Worm (Caenorhabditis elegans) whole organism, late embryonic: Measurements from ENCODE around the gene sdz-24.

Source experiments
- K02D7.2 ChIP-seq: sonication (generic microtip); optimal IDR thresholded peaks from 2 replicates; lab custom pipeline; 2017; ENCODE audit warnings: mild to moderate bottlenecking, missing genetic modification characterization, missing compliant biosample characterization
- K09A11.1 ChIP-seq: sonication (generic microtip); optimal IDR thresholded peaks from 2 replicates; lab custom pipeline; 2017; ENCODE audit warnings: antibody characterized with exemption, mild to moderate bottlenecking, missing genetic modification characterization, missing compliant biosample characterization; ENCODE audit not compliant: insufficient read depth
- Y22D7AL.16 ChIP-seq: sonication (generic microtip); optimal IDR thresholded peaks from 2 replicates; lab custom pipeline; 2016; ENCODE audit warnings: missing genetic modification characterization, missing compliant biosample characterization
- ahr-1 ChIP-seq: sonication (generic microtip); optimal IDR thresholded peaks from 2 replicates; lab custom pipeline; 2016; ENCODE audit warnings: missing genetic modification characterization, missing compliant biosample characterization
- ceh-19 ChIP-seq: fragments of 200-800 bp; sonication (Bioruptor generic); optimal IDR thresholded peaks from 2 replicates; lab custom pipeline; 2018; ENCODE audit warnings: mild to moderate bottlenecking, missing genetic modification characterization, missing compliant biosample characterization
- ceh-22 ChIP-seq: sonication (generic microtip); optimal IDR thresholded peaks from 2 replicates; lab custom pipeline; 2017; ENCODE audit warnings: missing biosample characterization, missing genetic modification characterization
- ceh-24 ChIP-seq: sonication (generic microtip); optimal IDR thresholded peaks from 2 replicates; lab custom pipeline; 2016; ENCODE audit warnings: mild to moderate bottlenecking, missing genetic modification characterization, missing compliant biosample characterization
- ceh-30 ChIP-seq: fragments of 150-350 bp; optimal IDR thresholded peaks from 2 replicates; lab custom pipeline; 2014; ENCODE audit warnings: missing biosample characterization, missing genetic modification characterization
- ceh-31 ChIP-seq: sonication (generic microtip); optimal IDR thresholded peaks from 2 replicates; lab custom pipeline; 2016; ENCODE audit warnings: missing genetic modification characterization, missing compliant biosample characterization
- ceh-34 ChIP-seq: sonication (generic microtip); optimal IDR thresholded peaks from 2 replicates; lab custom pipeline; 2016; ENCODE audit warnings: mild to moderate bottlenecking, missing genetic modification characterization, missing compliant biosample characterization
- ceh-6 ChIP-seq: fragments of 200-800 bp; sonication (Bioruptor generic); optimal IDR thresholded peaks from 2 replicates; lab custom pipeline; 2018; ENCODE audit warnings: mild to moderate bottlenecking, missing genetic modification characterization, missing compliant biosample characterization
- ceh-9 ChIP-seq: sonication (generic microtip); optimal IDR thresholded peaks from 2 replicates; lab custom pipeline; 2016; ENCODE audit warnings: mild to moderate bottlenecking, missing genetic modification characterization, inconsistent platforms, missing compliant biosample characterization
- che-1 ChIP-seq: sonication (generic microtip); optimal IDR thresholded peaks from 2 replicates; lab custom pipeline; 2016; ENCODE audit warnings: mild to moderate bottlenecking, missing genetic modification characterization, missing compliant biosample characterization
- dve-1 ChIP-seq: sonication (generic microtip); optimal IDR thresholded peaks from 2 replicates; lab custom pipeline; 2017; ENCODE audit warnings: antibody characterized with exemption, mild to moderate bottlenecking, missing genetic modification characterization, missing compliant biosample characterization
- elt-2 ChIP-seq: sonication (generic microtip); optimal IDR thresholded peaks from 2 replicates; lab custom pipeline; 2016; ENCODE audit warnings: missing genetic modification reagents, missing genetic modification characterization, missing compliant biosample characterization
- ets-4 ChIP-seq: sonication (generic microtip); optimal IDR thresholded peaks from 2 replicates; lab custom pipeline; 2016; ENCODE audit warnings: missing genetic modification characterization, missing compliant biosample characterization
- fkh-10 ChIP-seq: fragments of 150-350 bp; optimal IDR thresholded peaks from 2 replicates; lab custom pipeline; 2014; ENCODE audit warnings: missing biosample characterization, missing genetic modification reagents, missing genetic modification characterization
- fkh-6 ChIP-seq: sonication (generic microtip); optimal IDR thresholded peaks from 2 replicates; lab custom pipeline; 2016; ENCODE audit warnings: missing genetic modification characterization, missing compliant biosample characterization
- gmeb-2 ChIP-seq: sonication (generic microtip); optimal IDR thresholded peaks from 2 replicates; lab custom pipeline; 2016; ENCODE audit warnings: missing genetic modification characterization, inconsistent platforms, missing compliant biosample characterization
- hlh-13 ChIP-seq: fragments of 200-800 bp; sonication (Bioruptor generic); optimal IDR thresholded peaks from 2 replicates; lab custom pipeline; 2018; ENCODE audit warnings: mild to moderate bottlenecking, missing genetic modification characterization, missing compliant biosample characterization
- hlh-15 ChIP-seq: sonication (generic microtip); optimal IDR thresholded peaks from 2 replicates; lab custom pipeline; 2016; ENCODE audit warnings: missing genetic modification characterization, missing compliant biosample characterization
- hlh-30 ChIP-seq: sonication (generic microtip); optimal IDR thresholded peaks from 2 replicates; lab custom pipeline; 2017; ENCODE audit warnings: antibody characterized with exemption, missing genetic modification characterization, missing compliant biosample characterization; ENCODE audit not compliant: insufficient read depth
- hlh-8 ChIP-seq: sonication (generic microtip); optimal IDR thresholded peaks from 2 replicates; lab custom pipeline; 2016; ENCODE audit warnings: missing genotype, missing genetic modification characterization, missing compliant biosample characterization
- lim-6 ChIP-seq: sonication (generic microtip); optimal IDR thresholded peaks from 2 replicates; lab custom pipeline; 2016; ENCODE audit warnings: missing genetic modification characterization, missing compliant biosample characterization
- lin-11 ChIP-seq: fragments of 200-800 bp; sonication (Bioruptor generic); optimal IDR thresholded peaks from 2 replicates; lab custom pipeline; 2018; ENCODE audit warnings: mild to moderate bottlenecking, missing genetic modification characterization, missing compliant biosample characterization
- mec-3 ChIP-seq: sonication (generic microtip); optimal IDR thresholded peaks from 2 replicates; lab custom pipeline; 2016; ENCODE audit warnings: borderline replicate concordance, missing genetic modification characterization, missing compliant biosample characterization
- nfya-1 ChIP-seq: sonication (generic microtip); optimal IDR thresholded peaks from 2 replicates; lab custom pipeline; 2017; ENCODE audit warnings: missing genetic modification characterization, mild to moderate bottlenecking, missing compliant biosample characterization, antibody characterized with exemption, moderate library complexity
- nhr-11 ChIP-seq: fragments of 150-350 bp; optimal IDR thresholded peaks from 2 replicates; lab custom pipeline; 2014; ENCODE audit warnings: missing biosample characterization, missing genetic modification characterization
- npax-4 ChIP-seq: sonication (generic microtip); optimal IDR thresholded peaks from 2 replicates; lab custom pipeline; 2016; ENCODE audit warnings: missing genetic modification characterization, missing compliant biosample characterization
- odd-2 ChIP-seq: sonication (generic microtip); optimal IDR thresholded peaks from 2 replicates; lab custom pipeline; 2017; ENCODE audit warnings: antibody characterized with exemption, mild to moderate bottlenecking, missing genetic modification characterization, missing compliant biosample characterization
- pat-9 ChIP-seq: fragments of 200-800 bp; sonication (Bioruptor generic); optimal IDR thresholded peaks from 2 replicates; lab custom pipeline; 2018; ENCODE audit warnings: mild to moderate bottlenecking, missing genetic modification characterization, moderate library complexity, missing compliant biosample characterization
- pha-2 ChIP-seq: sonication (generic microtip); optimal IDR thresholded peaks from 2 replicates; lab custom pipeline; 2017; ENCODE audit warnings: mild to moderate bottlenecking, missing genetic modification characterization, missing compliant biosample characterization
- rnt-1 ChIP-seq: sonication (generic microtip); optimal IDR thresholded peaks from 2 replicates; lab custom pipeline; 2016; ENCODE audit warnings: missing genetic modification characterization, missing compliant biosample characterization
- sox-2 ChIP-seq: fragments of 200-800 bp; sonication (Bioruptor generic); IDR thresholded peaks from 2 replicates; pipeline ENCODE4 v1.3.6; 2022; ENCODE audit warnings: missing genetic modification reagents, missing genetic modification characterization, missing compliant biosample characterization
- ttx-3 ChIP-seq: sonication (generic microtip); optimal IDR thresholded peaks from 2 replicates; lab custom pipeline; 2016; ENCODE audit warnings: missing genetic modification reagents, missing genetic modification characterization, missing compliant biosample characterization
- unc-86 ChIP-seq: sonication (generic microtip); optimal IDR thresholded peaks from 2 replicates; lab custom pipeline; 2016; ENCODE audit warnings: missing genetic modification characterization, missing compliant biosample characterization

sdz-24 gene

ce11 chrII:678581-678980 lies 20.1 kb downstream of the sdz-24 start, which contains the start of gene T02H6.9:
T02H6.9 (plus strand) TSS chrII:678881.
- TF ChIP-seq unc-86 (tag; lab: Kevin White, UChicago) = no peak
- no peak for TF ChIP-seq Y22D7AL.16 (tag; lab: Kevin White, UChicago)
- TF ChIP-seq ceh-6 (GFP tag; lab: Kevin White, UChicago) = no peak
- TF ChIP-seq fkh-10 (GFP tag; lab: Kevin White, UChicago) = no peak
- TF ChIP-seq nfya-1 (tag; lab: Kevin White, UChicago) = no peak
- no peak for TF ChIP-seq lim-6 (tag; lab: Kevin White, UChicago)

- TF ChIP-seq lin-11 (tag; lab: Kevin White, UChicago) = no peak
- TF ChIP-seq pha-2 (tag; lab: Kevin White, UChicago) = no peak
- TF ChIP-seq ahr-1 = no peak
- no peak for TF ChIP-seq pat-9 (tag; lab: Kevin White, UChicago)
- TF ChIP-seq ceh-22 (tag; lab: Kevin White, UChicago) = no peak
- no peak for TF ChIP-seq hlh-8 (tag; lab: Kevin White, UChicago)
- no peak for TF ChIP-seq rnt-1
- no peak for TF ChIP-seq odd-2 (tag; lab: Kevin White, UChicago)
- no peak for TF ChIP-seq ceh-24 (tag; lab: Kevin White, UChicago)
- no peak for TF ChIP-seq fkh-6
- no peak for TF ChIP-seq K02D7.2
- TF ChIP-seq hlh-30 = no peak
- TF ChIP-seq ceh-6 (GFP tag; lab: Kevin White, UChicago) = no peak
- TF ChIP-seq hlh-15 (tag; lab: Kevin White, UChicago) = no peak
Measured at ce11 chrII:680612-681011, 22.1 kb downstream of the sdz-24 start, which contains the start of the genes T02H6.10 and T02H6.8. T02H6.10 (minus strand) TSS chrII:680712. T02H6.8 (plus strand) TSS chrII:680832.

DNA sequence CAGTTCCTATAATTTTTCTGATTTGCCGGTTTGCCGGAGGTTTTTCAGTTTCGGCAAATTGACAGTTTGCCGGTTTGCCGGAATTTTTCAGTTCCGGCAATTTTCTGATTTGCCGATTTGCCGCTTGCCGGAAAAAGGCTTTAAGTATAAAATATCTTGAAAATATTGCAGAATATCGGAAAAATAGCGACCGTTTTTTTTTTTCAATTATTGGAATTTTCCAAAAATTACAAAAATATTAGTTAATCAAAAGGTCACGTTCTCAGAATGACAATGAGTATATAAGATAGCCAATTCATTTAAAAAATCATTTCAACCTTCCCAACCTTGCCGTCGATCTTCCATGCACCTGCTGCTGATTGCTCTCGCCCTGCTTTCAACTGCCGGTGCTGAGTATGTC lies 23.9 kb downstream of the sdz-24 start, which contains the start of gene T02H6.7:
Gene T02H6.7, plus strand, starts transcription at position 301 of the 400 bp plus-strand sequence.
- TF ChIP-seq ceh-19 (GFP tag; lab: Kevin White, UChicago) (no peak), npax-4 (tag; lab: Kevin White, UChicago) (no peak), dve-1 (tag; lab: Kevin White, UChicago) (no peak), fkh-10 (GFP tag; lab: Kevin White, UChicago) (no peak), che-1 (tag; lab: Kevin White, UChicago) (no peak), Y22D7AL.16 (tag; lab: Kevin White, UChicago) (no peak), ceh-9 (tag; lab: Kevin White, UChicago) (no peak), ahr-1 (no peak), hlh-13 (no peak), ceh-31 (tag; lab: Kevin White, UChicago) (no peak), ceh-34 (tag; lab: Kevin White, UChicago) (no peak), ets-4 (tag; lab: Kevin White, UChicago) (no peak), nhr-11 (tag; lab: Kevin White, UChicago) (no peak), K09A11.1 (no peak), gmeb-2 (tag; lab: Kevin White, UChicago) (no peak)
- TF ChIP-seq, all 69 proteins: peak for 0

- TF ChIP-seq ceh-30 (tag; lab: Kevin White, UChicago) = no peak
- no peak for TF ChIP-seq elt-2 (tag; lab: Kevin White, UChicago)
- TF ChIP-seq sox-2 (GFP tag; lab: Robert Waterston, UW) = no peak
- no peak for TF ChIP-seq K02D7.2
- no peak for TF ChIP-seq ahr-1
- no peak for TF ChIP-seq mec-3 (tag; lab: Kevin White, UChicago)
- TF ChIP-seq ttx-3 (tag; lab: Kevin White, UChicago) = no peak
Measured at ce11 chrII:683467-683866, 25.0 kb downstream of the sdz-24 start, which contains the start of gene T02H6.6. T02H6.6 (plus strand) TSS chrII:683767.
